Worm (Caenorhabditis elegans): ENCODE data around the gene C49A9.1.

The C49A9.1 gene

ce11 chrIV:6206294-6206776 lies 21.7 kb upstream of the C49A9.1 start, which contains the start of gene C49A9.10 (continued):
- no peak for TF ChIP-seq repo-1 (tag; optimal IDR thresholded peaks at IDR 0.05)
- peak; percentile 40 for TF ChIP-seq hrde-1 (tag; optimal IDR thresholded peaks at IDR 0.05; ENCODE audit: borderline replicate concordance)
- no peak for TF ChIP-seq chd-7 (tag; optimal IDR thresholded peaks at IDR 0.05)
- TF ChIP-seq ama-1 (optimal IDR thresholded peaks at IDR 0.05), result no peak
- no peak for TF ChIP-seq ama-1 (GFP tag; optimal IDR thresholded peaks at IDR 0.05)
- no peak for TF ChIP-seq die-1 (tag; optimal IDR thresholded peaks at IDR 0.05)
- no peak for TF ChIP-seq C17E4.6 (GFP tag; IDR thresholded peaks at IDR 0.05)
- peak; percentile 60; the same call in 1 of the 2 replicates for TF ChIP-seq pbrm-1 (GFP tag; IDR thresholded peaks at IDR 0.05)
- TF ChIP-seq ekl-4 (GFP tag; IDR thresholded peaks at IDR 0.05), result peak; percentile 58; the same call in 1 of the 2 replicates
- TF ChIP-seq lsy-27 (tag; optimal IDR thresholded peaks at IDR 0.05; ENCODE audit: borderline replicate concordance, insufficient read depth), result no peak
- TF ChIP-seq gei-17 (GFP tag; optimal IDR thresholded peaks at IDR 0.05), result no peak
- TF ChIP-seq F33H1.4 (GFP tag; IDR thresholded peaks at IDR 0.05), result peak; percentile 60
- TF ChIP-seq madf-8 (GFP tag; conservative IDR thresholded peaks at IDR 0.05), result peak; percentile 31; the same call in 1 of the 2 replicates
- TF ChIP-seq ztf-3 (GFP tag; optimal IDR thresholded peaks at IDR 0.05), result no peak
- no peak for TF ChIP-seq nhr-27 (tag; optimal IDR thresholded peaks at IDR 0.05)
- peak; percentile 48 for TF ChIP-seq F49E8.2 (tag; optimal IDR thresholded peaks at IDR 0.05; ENCODE audit: insufficient read depth)
- TF ChIP-seq mcd-1 (GFP tag; IDR thresholded peaks at IDR 0.05), result peak; percentile 81
- TF ChIP-seq hsf-1 (GFP tag; IDR thresholded peaks at IDR 0.05), result 0 out of 2 replicates have a peak, but pooled peaks have one; percentile 34
- peak; percentile 68 for TF ChIP-seq tlf-1 (GFP tag; optimal IDR thresholded peaks at IDR 0.05)
- no peak for TF ChIP-seq nhr-179 (tag; optimal IDR thresholded peaks at IDR 0.05)
- no peak for TF ChIP-seq zim-3 (tag; optimal IDR thresholded peaks at IDR 0.05)
- TF ChIP-seq Y79H2A.3 (GFP tag; conservative IDR thresholded peaks at IDR 0.05), result no peak
- peak; percentile 57 for TF ChIP-seq pha-4 (tag; optimal IDR thresholded peaks at IDR 0.05)
- no peak for TF ChIP-seq ceh-79 (tag; optimal IDR thresholded peaks at IDR 0.05)
- TF ChIP-seq lin-54 (GFP tag; optimal IDR thresholded peaks at IDR 0.05), result peak; percentile 91
- peak; percentile 45; the same call in 1 of the 2 replicates for TF ChIP-seq D2030.7 (GFP tag; IDR thresholded peaks at IDR 0.05)
- TF ChIP-seq T26A5.8 (tag; optimal IDR thresholded peaks at IDR 0.05), result no peak
- TF ChIP-seq hlh-12 (tag; optimal IDR thresholded peaks at IDR 0.05), result no peak
- TF ChIP-seq lin-26 (GFP tag; IDR thresholded peaks at IDR 0.05), result no peak
- peak; percentile 27 for TF ChIP-seq B0035.1 (tag; optimal IDR thresholded peaks at IDR 0.05)
- no peak for TF ChIP-seq ztf-18 (tag; optimal IDR thresholded peaks at IDR 0.05)
- TF ChIP-seq atf-7 (tag; optimal IDR thresholded peaks at IDR 0.05), result peak; percentile 53
- TF ChIP-seq bed-2 (GFP tag; IDR thresholded peaks at IDR 0.05), result peak; percentile 83
- peak; percentile 73 for TF ChIP-seq rcor-1 (GFP tag; IDR thresholded peaks at IDR 0.05)
- peak; percentile 49 for TF ChIP-seq attf-5 (GFP tag; optimal IDR thresholded peaks at IDR 0.05)
- peak; percentile 82 for TF ChIP-seq dpl-1 (GFP tag; optimal IDR thresholded peaks at IDR 0.05)
- peak; percentile 2 for TF ChIP-seq T07F8.4 (tag; optimal IDR thresholded peaks at IDR 0.05)
- no peak for TF ChIP-seq Y56A3A.18 (GFP tag; IDR thresholded peaks at IDR 0.05)
- TF ChIP-seq ceh-58 (GFP tag; IDR thresholded peaks at IDR 0.05), result no peak
- TF ChIP-seq aptf-3 (GFP tag; IDR thresholded peaks at IDR 0.05), result no peak
- 0 out of 2 replicates have a peak, but pooled peaks have one; percentile 9 for TF ChIP-seq cebp-1 (GFP tag; IDR thresholded peaks at IDR 0.05)
- no peak for TF ChIP-seq cebp-1 (tag; optimal IDR thresholded peaks at IDR 0.05)
- TF ChIP-seq aptf-2 (GFP tag; conservative IDR thresholded peaks at IDR 0.05), result peak; percentile 46; the same call in 1 of the 2 replicates
- no peak for TF ChIP-seq bed-1 (GFP tag; IDR thresholded peaks at IDR 0.05)
- no peak for TF ChIP-seq mxl-1 (tag; optimal IDR thresholded peaks at IDR 0.05)
- TF ChIP-seq xnd-1 (tag; optimal IDR thresholded peaks at IDR 0.05), result peak; percentile 35
- TF ChIP-seq Y53F4B.3 (GFP tag; IDR thresholded peaks at IDR 0.05), result no peak
- no peak for TF ChIP-seq Y95B8A.8 (GFP tag; IDR thresholded peaks at IDR 0.05)
- peak; percentile 22 to 89 for TF ChIP-seq rec-8 (tag; optimal IDR thresholded peaks at IDR 0.05)
